Fruit fly (Drosophila melanogaster) whole organism, adult: ENCODE results near the gene shep.

ENCODE experiments used
- CG11617 ChIP-seq: fragments of 200-800 bp; sonication (Bioruptor generic); optimal IDR thresholded peaks from 2 replicates; lab custom pipeline; 2017; ENCODE audit warnings: mild to moderate bottlenecking, missing biosample characterization, missing genetic modification reagents, missing genetic modification characterization
- CG12768 ChIP-seq: fragments of 200-800 bp; sonication (Bioruptor generic); optimal IDR thresholded peaks from 2 replicates; lab custom pipeline; 2017; ENCODE audit warnings: missing biosample characterization, missing genetic modification characterization, mild to moderate bottlenecking, moderate library complexity, missing genetic modification reagents
- CG14711 ChIP-seq: fragments of 200-800 bp; sonication (Bioruptor generic); optimal IDR thresholded peaks from 2 replicates; lab custom pipeline; 2018; ENCODE audit warnings: missing biosample characterization, mild to moderate bottlenecking, missing genetic modification characterization, moderate library complexity
- CG33017 ChIP-seq: fragments of 200-800 bp; sonication (Bioruptor generic); optimal IDR thresholded peaks from 2 replicates; lab custom pipeline; 2018; ENCODE audit warnings: missing biosample characterization, mild to moderate bottlenecking, missing genetic modification characterization, moderate library complexity
- CG5204 ChIP-seq: fragments of 200-800 bp; sonication (Bioruptor generic); optimal IDR thresholded peaks from 2 replicates; lab custom pipeline; 2016; ENCODE audit warnings: missing biosample characterization, missing genetic modification characterization
- CG7101 ChIP-seq: fragments of 200-800 bp; sonication (Bioruptor generic); optimal IDR thresholded peaks from 2 replicates; lab custom pipeline; 2018; ENCODE audit warnings: missing biosample characterization, mild to moderate bottlenecking, missing genetic modification characterization, moderate library complexity
- Clk ChIP-seq: fragments of 200-800 bp; sonication (Bioruptor generic); optimal IDR thresholded peaks from 2 replicates; lab custom pipeline; 2017; ENCODE audit warnings: missing biosample characterization, missing genetic modification characterization
- Hr96 ChIP-seq: fragments of 200-800 bp; sonication (Bioruptor generic); optimal IDR thresholded peaks from 2 replicates; lab custom pipeline; 2016; ENCODE audit warnings: missing biosample characterization, missing genetic modification characterization
- Mnt ChIP-seq: fragments of 200-800 bp; sonication (Bioruptor generic); optimal IDR thresholded peaks from 2 replicates; lab custom pipeline; 2016; ENCODE audit warnings: missing biosample characterization, mild to moderate bottlenecking, missing genetic modification characterization
- bab1 ChIP-seq: fragments of 200-800 bp; sonication (Bioruptor generic); optimal IDR thresholded peaks from 3 replicates; lab custom pipeline; 2019; ENCODE audit warnings: missing biosample characterization, mild to moderate bottlenecking, missing genetic modification characterization, moderate library complexity
- cnc ChIP-seq, 2 experiments: fragments of >200 bp; optimal IDR thresholded peaks; 2 replicates each; lab custom pipeline; 2017
- pad ChIP-seq: fragments of 200-800 bp; sonication (Bioruptor generic); optimal IDR thresholded peaks from 3 replicates; lab custom pipeline; 2017; ENCODE audit warnings: missing biosample characterization, missing genetic modification characterization, mild to moderate bottlenecking, moderate library complexity, missing genetic modification reagents
- tj ChIP-seq: fragments of 200-800 bp; sonication (Bioruptor generic); optimal IDR thresholded peaks from 3 replicates; lab custom pipeline; 2017; ENCODE audit warnings: missing biosample characterization, mild to moderate bottlenecking, missing genetic modification characterization, moderate library complexity
- toe ChIP-seq: fragments of 200-800 bp; sonication (Bioruptor generic); optimal IDR thresholded peaks from 2 replicates; lab custom pipeline; 2016; ENCODE audit warnings: missing biosample characterization, missing genetic modification characterization

- TF ChIP-seq Mnt (peak; percentile 15), CG5204 (GFP tag; lab: Kevin White, UChicago) (no peak), CG7101 (no peak), Hr96 (GFP tag; lab: Kevin White, UChicago) (no peak), Clk (GFP tag; lab: Kevin White, UChicago) (no peak), CG33017 (no peak), pad (GFP tag; lab: Kevin White, UChicago) (no peak), cnc (optimal IDR thresholded peaks at IDR 0.05; lab: Kevin White, UChicago) (no peak), CG12768 (GFP tag; lab: Kevin White, UChicago) (peak; percentile 51), CG14711 (tag; lab: Kevin White, UChicago) (no peak), bab1 (GFP tag; lab: Kevin White, UChicago) (no peak), tj (GFP tag; lab: Kevin White, UChicago) (peak; percentile 40), CG11617 (no peak), toe (GFP tag; lab: Kevin White, UChicago) (no peak)
Measured at dm6 chr3L:5180179-5180578, 97.6 kb downstream of the shep start.
